Worm (Caenorhabditis elegans): ENCODE results near the gene pho-11.
A peak's percentile ranks its signal among the peaks of the same experiment; 100 is the strongest.

- TF ChIP-seq lin-13 (GFP tag; optimal IDR thresholded peaks at IDR 0.05), result peak; percentile 70
- TF ChIP-seq sma-3 (GFP tag; optimal IDR thresholded peaks at IDR 0.05), result peak; percentile 85
- no peak for TF ChIP-seq mbf-1 (tag; optimal IDR thresholded peaks at IDR 0.05)
- TF ChIP-seq unc-62 (GFP tag; optimal IDR thresholded peaks at IDR 0.05), result peak; percentile 28
- no peak for TF ChIP-seq skn-1 (tag; optimal IDR thresholded peaks at IDR 0.05)
- TF ChIP-seq nhr-77 (tag; optimal IDR thresholded peaks at IDR 0.05), result peak; percentile 46
- TF ChIP-seq elt-1 (tag; optimal IDR thresholded peaks at IDR 0.05), result peak; percentile 22
- no peak for TF ChIP-seq lin-39 (tag; optimal IDR thresholded peaks at IDR 0.05)
- peak; percentile 88 for TF ChIP-seq nhr-129 (tag; optimal IDR thresholded peaks at IDR 0.05)
- TF ChIP-seq R02D3.7 (tag; optimal IDR thresholded peaks at IDR 0.05), result no peak
- TF ChIP-seq mdl-1 (tag; optimal IDR thresholded peaks at IDR 0.05), result peak; percentile 31 to 74
Measured at ce11 chrII:9974967-9975366, 43.3 kb downstream of the pho-11 start, which contains the start of gene aakg-5.

All from whole organism, L2 larva.